Worm (Caenorhabditis elegans) whole organism, L3 larva: ENCODE data around the gene nhr-267.

Experiments used
- R02D3.7 ChIP-seq: fragments of 150-350 bp; optimal IDR thresholded peaks from 2 replicates; lab custom pipeline; 2014; ENCODE audit warnings: missing biosample characterization, missing genetic modification characterization
- aly-2 ChIP-seq: fragments of 150-350 bp; optimal IDR thresholded peaks from 2 replicates; lab custom pipeline; 2014; ENCODE audit warnings: missing biosample characterization, missing genetic modification characterization
- ama-1 ChIP-seq: fragments of 150-350 bp; optimal IDR thresholded peaks from 2 replicates; lab custom pipeline; 2018
- ceh-28 ChIP-seq: fragments of 150-350 bp; optimal IDR thresholded peaks from 2 replicates; lab custom pipeline; 2014; ENCODE audit warnings: missing biosample characterization, missing genetic modification reagents, missing genetic modification characterization
- ceh-82 ChIP-seq: fragments of 150-350 bp; optimal IDR thresholded peaks from 2 replicates; lab custom pipeline; 2014; ENCODE audit warnings: missing biosample characterization, missing genetic modification characterization
- ceh-9 ChIP-seq: sonication (generic microtip); optimal IDR thresholded peaks from 2 replicates; lab custom pipeline; 2018; ENCODE audit warnings: missing biosample characterization, missing genetic modification characterization
- daf-12 ChIP-seq: fragments of 150-350 bp; optimal IDR thresholded peaks from 2 replicates; lab custom pipeline; 2014; ENCODE audit warnings: missing biosample characterization, missing genetic modification reagents, missing genetic modification characterization
- egl-27 ChIP-seq: sonication (generic microtip); optimal IDR thresholded peaks from 4 replicates; lab custom pipeline; 2017; ENCODE audit warnings: missing biosample characterization, missing genetic modification reagents, missing genetic modification characterization
- egl-5 ChIP-seq: fragments of 150-350 bp; optimal IDR thresholded peaks from 2 replicates; lab custom pipeline; 2017; ENCODE audit warnings: missing biosample characterization, missing genetic modification reagents, missing genetic modification characterization, inconsistent platforms
- elt-1 ChIP-seq: fragments of 150-350 bp; optimal IDR thresholded peaks from 2 replicates; lab custom pipeline; 2014; ENCODE audit warnings: missing biosample characterization, missing genetic modification characterization
- elt-2 ChIP-seq: sonication (generic microtip); optimal IDR thresholded peaks from 2 replicates; lab custom pipeline; 2016; ENCODE audit warnings: missing genetic modification reagents, mild to moderate bottlenecking, missing genetic modification characterization, missing compliant biosample characterization
- elt-3 ChIP-seq, 3 experiments: fragments of 150-350 bp in 1 of 3; sonication (generic microtip) in 2 of 3; optimal IDR thresholded peaks; 2 replicates in 2 of 3; 4 replicates in 1 of 3; lab custom pipeline; 2014 to 2017; ENCODE audit warnings: missing biosample characterization in 3 of 3, missing genetic modification characterization in 3 of 3
- fkh-10 ChIP-seq: sonication (generic microtip); optimal IDR thresholded peaks from 2 replicates; lab custom pipeline; 2017; ENCODE audit warnings: missing biosample characterization, missing genetic modification reagents, missing genetic modification characterization
- fos-1 ChIP-seq: fragments of 150-350 bp; optimal IDR thresholded peaks from 2 replicates; lab custom pipeline; 2014; ENCODE audit warnings: missing biosample characterization, missing genetic modification characterization
- jun-1 ChIP-seq: fragments of 150-350 bp; optimal IDR thresholded peaks from 2 replicates; lab custom pipeline; 2014; ENCODE audit warnings: missing biosample characterization, missing genetic modification reagents, missing genetic modification characterization
- lin-15B ChIP-seq: fragments of 150-350 bp; optimal IDR thresholded peaks from 2 replicates; lab custom pipeline; 2014; ENCODE audit warnings: missing biosample characterization, missing genetic modification characterization
- lin-39 ChIP-seq: fragments of 150-350 bp; optimal IDR thresholded peaks from 2 replicates; lab custom pipeline; 2018; ENCODE audit warnings: missing biosample characterization, missing genetic modification reagents, missing genetic modification characterization
- lsy-12 ChIP-seq: sonication (generic microtip); optimal IDR thresholded peaks from 2 replicates; lab custom pipeline; 2016; ENCODE audit warnings: mild to moderate bottlenecking, missing genetic modification characterization, missing compliant biosample characterization
- mdl-1 ChIP-seq: fragments of 150-350 bp; optimal IDR thresholded peaks from 2 replicates; lab custom pipeline; 2014; ENCODE audit warnings: missing biosample characterization, missing genetic modification characterization
- mml-1 ChIP-seq: fragments of 150-350 bp; sonication (generic microtip); optimal IDR thresholded peaks from 3 replicates; lab custom pipeline; 2014; ENCODE audit warnings: missing biosample characterization, missing genetic modification characterization
- nfya-1 ChIP-seq: sonication (generic microtip); optimal IDR thresholded peaks from 2 replicates; lab custom pipeline; 2017; ENCODE audit warnings: missing genetic modification characterization, mild to moderate bottlenecking, missing compliant biosample characterization, antibody characterized with exemption, moderate library complexity; ENCODE audit not compliant: insufficient read depth
- nhr-11 ChIP-seq: fragments of 150-350 bp; optimal IDR thresholded peaks from 2 replicates; lab custom pipeline; 2014; ENCODE audit warnings: missing biosample characterization, missing genetic modification characterization
- nhr-237 ChIP-seq: fragments of 150-350 bp; optimal IDR thresholded peaks from 2 replicates; lab custom pipeline; 2014; ENCODE audit warnings: missing biosample characterization, missing genetic modification characterization
- nhr-25 ChIP-seq: sonication (generic microtip); optimal IDR thresholded peaks from 2 replicates; lab custom pipeline; 2017; ENCODE audit warnings: missing biosample characterization, missing genetic modification characterization
- nhr-28 ChIP-seq: fragments of 150-350 bp; optimal IDR thresholded peaks from 2 replicates; lab custom pipeline; 2014; ENCODE audit warnings: missing biosample characterization, missing genetic modification characterization
- nhr-43 ChIP-seq: sonication (generic microtip); optimal IDR thresholded peaks from 2 replicates; lab custom pipeline; 2016; ENCODE audit warnings: mild to moderate bottlenecking, missing genetic modification characterization, missing compliant biosample characterization; ENCODE audit not compliant: poor library complexity, severe bottlenecking
- nhr-67 ChIP-seq: fragments of 150-350 bp; optimal IDR thresholded peaks from 2 replicates; lab custom pipeline; 2014; ENCODE audit warnings: missing biosample characterization, missing genetic modification characterization
- pha-4 ChIP-seq: fragments of 150-350 bp; optimal IDR thresholded peaks from 2 replicates; lab custom pipeline; 2014; ENCODE audit warnings: missing biosample characterization, missing genetic modification reagents, missing genetic modification characterization
- pqm-1 ChIP-seq: fragments of 150-350 bp; optimal IDR thresholded peaks from 2 replicates; lab custom pipeline; 2017; ENCODE audit warnings: missing biosample characterization, missing genetic modification characterization, inconsistent platforms
- sea-2 ChIP-seq: fragments of 150-350 bp; sonication (generic microtip); optimal IDR thresholded peaks from 4 replicates; lab custom pipeline; 2014; ENCODE audit warnings: missing biosample characterization, missing genetic modification reagents, missing genetic modification characterization
- skn-1 ChIP-seq: fragments of 150-350 bp; optimal IDR thresholded peaks from 2 replicates; lab custom pipeline; 2014; ENCODE audit warnings: missing biosample characterization, missing genetic modification characterization
- snpc-4 ChIP-seq: fragments of 150-350 bp; optimal IDR thresholded peaks from 2 replicates; lab custom pipeline; 2014; ENCODE audit warnings: missing biosample characterization, missing genetic modification characterization
- unc-62 ChIP-seq: fragments of 150-350 bp; sonication (generic microtip); optimal IDR thresholded peaks from 4 replicates; lab custom pipeline; 2014; ENCODE audit warnings: missing biosample characterization, missing genetic modification reagents, missing genetic modification characterization
- zag-1 ChIP-seq: fragments of 150-350 bp; optimal IDR thresholded peaks from 2 replicates; lab custom pipeline; 2014; ENCODE audit warnings: missing biosample characterization, missing genetic modification characterization
- ztf-4 ChIP-seq: fragments of 150-350 bp; optimal IDR thresholded peaks from 2 replicates; lab custom pipeline; 2014; ENCODE audit warnings: missing biosample characterization, missing genetic modification characterization

nhr-267 gene

DNA sequence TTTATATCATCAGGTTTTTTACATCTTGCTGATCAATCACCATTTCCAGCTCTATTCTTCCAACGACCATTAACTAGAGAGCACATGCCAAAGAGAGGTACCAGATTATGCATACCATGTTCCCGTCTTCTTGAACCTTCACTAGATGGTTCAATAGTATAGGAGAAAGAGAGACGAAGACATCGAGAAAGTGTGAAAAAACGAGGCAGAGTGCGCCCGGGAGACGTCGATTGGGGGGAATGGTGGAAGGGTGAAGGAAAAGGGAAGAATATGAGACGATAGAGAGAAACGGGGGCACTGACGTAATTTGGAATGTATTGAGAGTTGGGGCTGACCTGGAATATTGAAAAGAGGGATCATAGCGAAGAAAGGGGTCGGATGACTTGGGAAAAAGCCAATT, 18.6 kb downstream of the nhr-267 start:
- TF ChIP-seq mml-1 (tag; lab: Kevin White, UChicago) = no peak
- TF ChIP-seq lin-39 (tag; lab: Kevin White, UChicago) = no peak
- peak; percentile 5 for TF ChIP-seq nhr-25

DNA sequence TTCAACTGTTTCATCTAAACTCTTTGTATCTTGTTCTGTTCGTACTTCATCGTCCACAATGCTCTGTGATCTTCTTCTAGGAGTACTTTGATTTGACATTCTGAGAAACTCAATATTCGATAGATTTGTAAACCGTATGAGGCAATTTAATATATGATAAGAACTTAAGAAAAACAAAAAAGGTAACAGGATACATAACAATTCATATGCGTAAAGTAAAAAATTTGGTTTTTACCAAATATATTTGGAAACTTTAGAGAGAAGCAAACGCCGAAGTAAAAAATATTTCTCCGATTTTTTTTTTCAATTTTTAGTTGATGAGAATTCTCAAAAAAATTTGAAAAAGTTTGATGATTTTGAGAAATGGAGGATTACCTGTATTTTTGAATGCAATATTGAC, 19.7 kb downstream of the nhr-267 start, which contains the start of gene Y11D7A.19:
Y11D7A.19 (minus strand) TSS at position 101 of the 400 bp plus-strand sequence.
- TF ChIP-seq R02D3.7 = no peak
- no peak for TF ChIP-seq ceh-28 (tag; lab: Kevin White, UChicago)
- TF ChIP-seq nhr-25 = no peak
- no peak for TF ChIP-seq snpc-4 (tag; lab: Kevin White, UChicago)
- TF ChIP-seq nfya-1 (tag; lab: Kevin White, UChicago) = no peak
- TF ChIP-seq unc-62 (GFP tag; lab: Kevin White, UChicago) = no peak
- TF ChIP-seq nhr-28 = no peak
- no peak for TF ChIP-seq elt-2
- TF ChIP-seq daf-12 (tag; lab: Kevin White, UChicago) = no peak
- TF ChIP-seq ztf-4 = no peak
- TF ChIP-seq mdl-1 (tag; lab: Kevin White, UChicago) = no peak
- no peak for TF ChIP-seq zag-1 (tag; lab: Kevin White, UChicago)

DNA sequence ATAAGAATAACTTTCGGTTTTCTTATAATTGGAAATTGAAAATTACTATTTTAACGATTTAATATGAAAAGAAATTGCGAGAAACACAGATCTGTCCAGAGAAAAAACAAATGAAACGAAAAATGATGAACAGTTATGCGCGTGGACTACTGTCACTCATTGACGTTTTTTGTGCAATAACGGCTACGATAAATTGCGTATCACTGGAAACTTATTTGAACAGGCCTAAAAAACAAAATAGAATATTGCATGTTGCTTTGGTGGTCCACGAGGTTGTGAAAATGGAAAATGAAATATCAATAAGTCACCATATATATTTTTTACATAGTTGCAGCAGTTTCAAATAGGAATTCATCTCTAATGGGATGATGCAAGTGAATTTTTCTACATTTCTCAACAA, 21.7 kb downstream of the nhr-267 start:
- TF ChIP-seq nhr-237 (tag; lab: Kevin White, UChicago) (no peak), aly-2 (no peak), egl-27 (tag; lab: Kevin White, UChicago) (no peak), zag-1 (tag; lab: Kevin White, UChicago) (no peak), nhr-11 (tag; lab: Kevin White, UChicago) (no peak), nhr-67 (tag; lab: Kevin White, UChicago) (no peak), sea-2 (GFP tag; lab: Kevin White, UChicago) (no peak), lin-39 (tag; lab: Kevin White, UChicago) (no peak), snpc-4 (tag; lab: Kevin White, UChicago) (no peak), ceh-9 (tag; lab: Kevin White, UChicago) (no peak), nhr-43 (no peak)

DNA sequence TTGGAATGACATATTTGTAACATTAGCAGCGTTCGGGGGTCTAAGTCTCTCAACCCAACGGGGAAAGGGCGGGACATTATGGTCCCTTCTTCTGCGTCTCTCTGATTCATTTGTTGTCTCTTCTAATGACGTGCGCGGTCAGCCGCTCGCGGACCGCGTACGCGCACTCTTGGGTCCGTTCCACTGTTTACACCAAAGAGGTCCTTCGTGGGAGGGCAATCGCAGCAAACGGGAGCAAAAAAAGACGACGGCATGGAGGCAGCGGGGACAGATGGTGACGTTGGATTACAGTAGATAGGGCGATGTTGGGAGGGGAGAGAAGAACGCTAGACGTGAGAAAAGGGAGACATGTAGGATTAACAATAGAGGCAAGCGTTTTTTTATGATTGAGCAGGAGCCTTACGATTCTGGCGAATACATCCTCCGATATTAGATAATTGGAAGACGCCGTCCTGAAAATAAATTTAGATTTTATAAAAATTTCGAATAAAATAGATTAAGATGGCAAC, 22.3 kb downstream of the nhr-267 start, which contains the start of gene flh-1:
flh-1 (minus strand) TSS at position 459 of the 509 bp plus-strand sequence.
- TF ChIP-seq mml-1 (tag; lab: Kevin White, UChicago) (no peak), nhr-67 (tag; lab: Kevin White, UChicago) (no peak), nfya-1 (tag; lab: Kevin White, UChicago) (no peak), pha-4 (tag; lab: Kevin White, UChicago) (no peak), elt-3 (tag; optimal IDR thresholded peaks at IDR 0.05; lab: Kevin White, UChicago) (no peak), lin-39 (tag; lab: Kevin White, UChicago) (no peak), fkh-10 (GFP tag; lab: Kevin White, UChicago) (no peak), pqm-1 (tag; lab: Kevin White, UChicago) (no peak), skn-1 (no peak), sea-2 (GFP tag; lab: Kevin White, UChicago) (no peak), elt-1 (tag; lab: Kevin White, UChicago) (no peak)

DNA sequence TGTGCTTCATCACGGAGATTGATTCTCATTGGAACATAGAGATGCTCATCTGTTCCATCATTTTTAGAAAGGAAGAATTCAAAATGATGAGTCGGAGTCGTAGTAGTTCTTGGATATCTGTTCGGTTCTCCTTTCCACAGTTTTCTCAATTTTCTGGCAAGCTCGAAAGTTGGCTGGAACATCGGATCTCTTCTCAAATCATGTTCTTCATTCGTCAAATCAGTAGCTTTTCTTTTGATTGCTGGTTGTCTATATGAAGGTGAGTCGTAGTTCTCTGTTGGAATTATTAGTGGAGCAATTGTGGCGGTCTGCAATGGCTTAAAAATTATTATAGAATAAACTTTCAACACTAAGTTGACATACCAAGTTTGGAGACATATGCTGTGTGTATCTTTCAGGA, 23.9 kb downstream of the nhr-267 start:
- TF ChIP-seq elt-1 (tag; lab: Kevin White, UChicago) = no peak
- no peak for TF ChIP-seq zag-1 (tag; lab: Kevin White, UChicago)

DNA sequence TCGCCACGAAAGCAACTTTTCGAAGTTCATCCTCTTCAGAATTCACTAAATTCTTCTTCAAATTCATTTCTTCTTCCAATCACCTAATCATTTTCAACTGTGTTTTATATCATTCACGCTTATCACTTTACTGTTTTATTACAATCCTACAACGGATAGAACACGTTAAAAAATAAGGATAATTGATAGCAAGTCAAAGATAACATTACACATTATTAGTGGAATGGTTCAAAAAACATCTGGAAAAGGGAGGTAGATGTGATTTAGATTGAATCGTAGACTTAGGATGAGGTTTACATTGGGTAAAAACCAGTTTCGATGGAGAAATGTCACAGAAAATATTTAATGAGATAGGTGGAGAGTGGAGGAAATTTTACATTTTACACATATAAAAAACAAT, 24.5 kb downstream of the nhr-267 start, which contains the start of gene col-120:
col-120 (minus strand) TSS at position 101 of the 400 bp plus-strand sequence.
- TF ChIP-seq jun-1 (tag; lab: Kevin White, UChicago) (no peak), egl-5 (no peak), nhr-11 (tag; lab: Kevin White, UChicago) (no peak), ama-1 (lab: Kevin White, UChicago) (no peak), lsy-12 (tag; lab: Kevin White, UChicago) (no peak), ceh-82 (tag; lab: Kevin White, UChicago) (no peak), fos-1 (tag; lab: Kevin White, UChicago) (no peak), nfya-1 (tag; lab: Kevin White, UChicago) (no peak), lin-15B (tag; lab: Kevin White, UChicago) (no peak), elt-2 (no peak), mdl-1 (tag; lab: Kevin White, UChicago) (no peak)
- TF ChIP-seq, all 47 proteins: peak for 0
